Worm (Caenorhabditis elegans): ENCODE data around the gene cyk-1.
A peak's percentile ranks its signal among the peaks of the same experiment; 100 is the strongest.

Gene cyk-1

ce11 chrIII:7060531-7061095, 31.6 kb upstream of the cyk-1 start, which contains the start of gene egg-2 (continued):
- TF ChIP-seq madf-10 (tag; optimal IDR thresholded peaks at IDR 0.05) (no peak), lin-54 (GFP tag; optimal IDR thresholded peaks at IDR 0.05) (peak; percentile 55), akir-1 (GFP tag; optimal IDR thresholded peaks at IDR 0.05) (no peak), B0035.1 (tag; optimal IDR thresholded peaks at IDR 0.05) (no peak), K11D2.4 (GFP tag; IDR thresholded peaks at IDR 0.05) (no peak), C06A6.2 (GFP tag; conservative IDR thresholded peaks at IDR 0.05) (no peak)

DNA sequence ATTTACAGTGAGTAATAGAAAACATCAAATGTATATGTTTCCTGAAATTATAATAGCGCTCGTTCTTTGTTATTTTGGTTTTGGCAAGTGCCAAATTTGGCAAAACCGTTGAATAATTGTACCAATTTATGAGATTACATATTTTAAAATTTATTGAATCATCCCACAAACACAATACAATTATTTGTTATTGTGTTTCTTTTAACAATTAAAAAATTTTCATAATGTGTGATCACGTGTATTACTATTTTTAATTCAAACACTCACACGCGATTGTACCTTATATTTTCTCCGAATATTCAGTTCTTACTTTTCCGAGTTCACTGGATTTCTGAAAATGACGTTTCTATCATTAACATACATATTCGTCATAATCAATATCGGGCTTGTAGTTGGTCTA, 27.2 kb upstream of the cyk-1 start, which contains the start of gene R01H2.2:
TSS of gene R01H2.2 (plus strand) at position 301 of the 400 bp plus-strand sequence.
- TF ChIP-seq madf-6 (GFP tag; IDR thresholded peaks at IDR 0.05) (no peak), B0035.1 (tag; optimal IDR thresholded peaks at IDR 0.05) (no peak), efl-1 (GFP tag; optimal IDR thresholded peaks at IDR 0.05) (no peak), sea-2 (GFP tag; IDR thresholded peaks at IDR 0.05) (no peak), C06A6.2 (GFP tag; conservative IDR thresholded peaks at IDR 0.05) (no peak), mcd-1 (GFP tag; IDR thresholded peaks at IDR 0.05) (no peak), F10E7.11 (tag; optimal IDR thresholded peaks at IDR 0.05) (no peak), snpc-4 (GFP tag; optimal IDR thresholded peaks at IDR 0.05) (no peak), snpc-4 (tag; optimal IDR thresholded peaks at IDR 0.05) (no peak), ekl-4 (GFP tag; IDR thresholded peaks at IDR 0.05) (no peak), xnd-1 (tag; optimal IDR thresholded peaks at IDR 0.05) (no peak), atf-7 (tag; optimal IDR thresholded peaks at IDR 0.05) (no peak), F52B5.7 (tag; optimal IDR thresholded peaks at IDR 0.05) (no peak), K12H6.12 (tag; optimal IDR thresholded peaks at IDR 0.05) (no peak), rec-8 (tag; optimal IDR thresholded peaks at IDR 0.05) (no peak), hrde-1 (tag; optimal IDR thresholded peaks at IDR 0.05; ENCODE audit: borderline replicate concordance) (no peak), pbrm-1 (GFP tag; IDR thresholded peaks at IDR 0.05) (no peak), ztf-18 (tag; optimal IDR thresholded peaks at IDR 0.05) (no peak)

DNA sequence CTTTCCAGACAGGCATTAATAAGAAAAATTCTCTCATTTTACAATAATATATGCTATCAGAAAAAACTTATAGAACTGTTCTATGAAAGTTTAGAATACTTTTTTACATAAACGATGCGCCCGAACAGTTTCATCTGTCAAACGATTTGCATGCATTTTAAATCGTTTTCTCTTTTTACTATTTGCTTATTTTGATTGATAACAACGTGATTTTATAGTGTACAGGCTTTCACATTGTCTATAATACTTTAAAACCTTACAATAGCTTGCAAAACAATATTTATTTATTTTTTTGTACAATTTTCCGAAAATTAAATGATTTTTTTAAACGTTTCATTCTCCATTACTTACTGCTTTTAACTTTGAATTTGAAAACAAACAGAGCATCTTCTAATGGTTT, 16.6 kb upstream of the cyk-1 start, which contains the start of gene R01H2.7:
TSS of gene R01H2.7 (minus strand) at position 101 of the 400 bp plus-strand sequence.
- no peak for TF ChIP-seq dpl-1 (GFP tag; optimal IDR thresholded peaks at IDR 0.05)
- TF ChIP-seq attf-5 (GFP tag; optimal IDR thresholded peaks at IDR 0.05) = no peak
- no peak for TF ChIP-seq zfh-2 (GFP tag; conservative IDR thresholded peaks at IDR 0.05)
- no peak for TF ChIP-seq nhr-179 (tag; optimal IDR thresholded peaks at IDR 0.05)
- TF ChIP-seq ceh-91 (GFP tag; IDR thresholded peaks at IDR 0.05) = no peak
- TF ChIP-seq ZK185.1 (tag; optimal IDR thresholded peaks at IDR 0.05; ENCODE audit: poor library complexity, severe bottlenecking) = no peak
- TF ChIP-seq bed-1 (GFP tag; IDR thresholded peaks at IDR 0.05) = no peak
- TF ChIP-seq B0261.1 (tag; optimal IDR thresholded peaks at IDR 0.05) = no peak
- no peak for TF ChIP-seq T26A5.8 (tag; optimal IDR thresholded peaks at IDR 0.05)

- TF ChIP-seq dpl-1 (GFP tag; optimal IDR thresholded peaks at IDR 0.05) (peak; percentile 5), F33H1.4 (GFP tag; IDR thresholded peaks at IDR 0.05) (0 out of 2 replicates have a peak, but pooled peaks have one; percentile 9), madf-6 (GFP tag; IDR thresholded peaks at IDR 0.05) (peak; percentile 30; the same call in 1 of the 2 replicates), Y56A3A.18 (GFP tag; IDR thresholded peaks at IDR 0.05) (no peak), efl-1 (GFP tag; optimal IDR thresholded peaks at IDR 0.05) (peak; percentile 40), hmg-1.2 (GFP tag; IDR thresholded peaks at IDR 0.05) (peak; percentile 59), nhr-27 (tag; optimal IDR thresholded peaks at IDR 0.05) (no peak)
Observed at ce11 chrIII:7034252-7035223, 5.5 kb upstream of the cyk-1 start.

Measured in whole organism, young adult.